Worm (Caenorhabditis elegans) whole organism, L1 larva: ENCODE measurements around the gene Y75B8A.32.
A peak's percentile ranks its signal among the peaks of the same experiment; 100 is the strongest.

ENCODE experiments used
- F16B12.6 ChIP-seq: fragments of 150-350 bp; optimal IDR thresholded peaks from 2 replicates; lab custom pipeline; 2014; ENCODE audit warnings: missing biosample characterization, missing genetic modification characterization
- Y116A8C.19 ChIP-seq: sonication (generic microtip); optimal IDR thresholded peaks from 2 replicates; lab custom pipeline; 2016; ENCODE audit warnings: missing compliant biosample characterization, missing genetic modification characterization, borderline replicate concordance
- aha-1 ChIP-seq: fragments of 150-350 bp; optimal IDR thresholded peaks from 2 replicates; lab custom pipeline; 2014; ENCODE audit warnings: missing biosample characterization, missing genetic modification characterization
- blmp-1 ChIP-seq: fragments of 150-350 bp; optimal IDR thresholded peaks from 2 replicates; lab custom pipeline; 2014; ENCODE audit warnings: missing biosample characterization, missing genetic modification characterization
- ceh-63 ChIP-seq: fragments of 200-800 bp; sonication (Bioruptor generic); optimal IDR thresholded peaks from 2 replicates; lab custom pipeline; 2018; ENCODE audit warnings: mild to moderate bottlenecking, missing genetic modification characterization, missing compliant biosample characterization
- ceh-82 ChIP-seq, 3 experiments: fragments of 150-350 bp in 1 of 3; sonication (generic microtip) in 2 of 3; optimal IDR thresholded peaks; 2 replicates each; lab custom pipeline; 2014 to 2017; ENCODE audit warnings: missing biosample characterization in 3 of 3, missing genetic modification characterization in 3 of 3
- ceh-88 ChIP-seq: fragments of 200-800 bp; sonication (Bioruptor generic); IDR thresholded peaks from 2 replicates; pipeline ENCODE4 v1.3.6; 2022; ENCODE audit warnings: missing genetic modification characterization, missing compliant biosample characterization
- ces-1 ChIP-seq: fragments of 150-350 bp; optimal IDR thresholded peaks from 2 replicates; lab custom pipeline; 2014; ENCODE audit warnings: missing biosample characterization, missing genetic modification reagents, missing genetic modification characterization
- dpl-1 ChIP-seq, 3 experiments: fragments of 150-350 bp in 2 of 3; sonication (generic microtip) in 1 of 3; optimal IDR thresholded peaks; 2 replicates each; lab custom pipeline; 2014 to 2017; ENCODE audit warnings: missing biosample characterization in 3 of 3, missing genetic modification characterization in 3 of 3, missing genetic modification reagents in 3 of 3
- efl-1 ChIP-seq, 4 experiments: fragments of 150-350 bp; optimal IDR thresholded peaks in 3 of 4; peaks in 1 of 4; 1 replicate in 1 of 4; 2 replicates in 3 of 4; lab custom pipeline; 2014; ENCODE audit warnings: missing biosample characterization in 2 of 4, missing genetic modification characterization in 2 of 4, missing genetic modification reagents in 2 of 4
- efl-3 ChIP-seq: fragments of 200-800 bp; sonication (Bioruptor generic); optimal IDR thresholded peaks from 2 replicates; lab custom pipeline; 2018; ENCODE audit warnings: mild to moderate bottlenecking, missing genetic modification characterization, missing compliant biosample characterization
- egl-13 ChIP-seq: sonication (generic microtip); optimal IDR thresholded peaks from 2 replicates; lab custom pipeline; 2016; ENCODE audit warnings: missing genotype, missing genetic modification reagents, missing genetic modification characterization, missing compliant biosample characterization
- ets-5 ChIP-seq: fragments of 200-800 bp; sonication (Bioruptor generic); IDR thresholded peaks from 2 replicates; pipeline ENCODE4 v1.3.6; 2022; ENCODE audit warnings: missing genetic modification characterization, missing compliant biosample characterization
- fkh-10 ChIP-seq: sonication (generic microtip); optimal IDR thresholded peaks from 2 replicates; lab custom pipeline; 2017; ENCODE audit warnings: missing biosample characterization, missing genetic modification reagents, missing genetic modification characterization
- fkh-4 ChIP-seq: sonication (generic microtip); optimal IDR thresholded peaks from 2 replicates; lab custom pipeline; 2016; ENCODE audit warnings: missing compliant biosample characterization, missing genetic modification characterization, borderline replicate concordance
- fkh-8 ChIP-seq: sonication (generic microtip); optimal IDR thresholded peaks from 2 replicates; lab custom pipeline; 2016; ENCODE audit warnings: mild to moderate bottlenecking, missing genetic modification characterization, missing compliant biosample characterization
- fos-1 ChIP-seq: fragments of 150-350 bp; optimal IDR thresholded peaks from 2 replicates; lab custom pipeline; 2014; ENCODE audit warnings: missing biosample characterization, missing genetic modification characterization
- hpl-2 ChIP-seq: fragments of 150-350 bp; optimal IDR thresholded peaks from 2 replicates; lab custom pipeline; 2014; ENCODE audit warnings: missing biosample characterization, missing genetic modification reagents, missing genetic modification characterization
- irx-1 ChIP-seq: sonication (generic microtip); optimal IDR thresholded peaks from 2 replicates; lab custom pipeline; 2016; ENCODE audit warnings: missing genetic modification characterization, missing compliant biosample characterization
- isw-1 ChIP-seq: fragments of 200-800 bp; sonication (Bioruptor generic); IDR thresholded peaks from 2 replicates; pipeline ENCODE4 v1.3.6; 2022; ENCODE audit warnings: missing genetic modification characterization, missing compliant biosample characterization
- jun-1 ChIP-seq: fragments of 150-350 bp; optimal IDR thresholded peaks from 2 replicates; lab custom pipeline; 2014; ENCODE audit warnings: missing biosample characterization, missing genetic modification reagents, missing genetic modification characterization
- lin-14 ChIP-seq: fragments of 200-800 bp; sonication (Bioruptor generic); optimal IDR thresholded peaks from 2 replicates; lab custom pipeline; 2018; ENCODE audit warnings: mild to moderate bottlenecking, missing genetic modification characterization, moderate library complexity, missing compliant biosample characterization
- lin-15B ChIP-seq: fragments of 150-350 bp; sonication (generic microtip); optimal IDR thresholded peaks from 3 replicates; lab custom pipeline; 2014; ENCODE audit warnings: missing biosample characterization, missing genetic modification characterization
- lir-3 ChIP-seq: sonication (generic microtip); optimal IDR thresholded peaks from 2 replicates; lab custom pipeline; 2016; ENCODE audit warnings: mild to moderate bottlenecking, missing genetic modification characterization, moderate library complexity, missing compliant biosample characterization; ENCODE audit not compliant: poor library complexity
- mdl-1 ChIP-seq, 2 experiments: fragments of 150-350 bp; optimal IDR thresholded peaks; 2 replicates each; lab custom pipeline; 2014 to 2017; ENCODE audit warnings: missing biosample characterization in 2 of 2, missing genetic modification characterization in 2 of 2, inconsistent platforms in 1 of 2
- mef-2 ChIP-seq: fragments of 150-350 bp; optimal IDR thresholded peaks from 2 replicates; lab custom pipeline; 2014; ENCODE audit warnings: missing biosample characterization, missing genetic modification characterization
- mep-1 ChIP-seq: fragments of 150-350 bp; optimal IDR thresholded peaks from 2 replicates; lab custom pipeline; 2014; ENCODE audit warnings: missing biosample characterization, missing genetic modification characterization
- nhr-11 ChIP-seq: fragments of 150-350 bp; optimal IDR thresholded peaks from 2 replicates; lab custom pipeline; 2014; ENCODE audit warnings: missing biosample characterization, missing genetic modification characterization
- nhr-12 ChIP-seq: sonication (generic microtip); optimal IDR thresholded peaks from 2 replicates; lab custom pipeline; 2017; ENCODE audit warnings: missing biosample characterization, missing genetic modification characterization
- nhr-20 ChIP-seq: sonication (generic microtip); optimal IDR thresholded peaks from 2 replicates; lab custom pipeline; 2016; ENCODE audit warnings: mild to moderate bottlenecking, missing genetic modification characterization, missing compliant biosample characterization
- nhr-71 ChIP-seq: sonication (generic microtip); optimal IDR thresholded peaks from 2 replicates; lab custom pipeline; 2016; ENCODE audit warnings: mild to moderate bottlenecking, missing genetic modification characterization, moderate library complexity, missing compliant biosample characterization
- nhr-76 ChIP-seq: sonication (generic microtip); optimal IDR thresholded peaks from 2 replicates; lab custom pipeline; 2017; ENCODE audit warnings: missing biosample characterization, missing genetic modification characterization
- nhr-85 ChIP-seq: sonication (generic microtip); peaks from one replicate; lab custom pipeline; 2016; ENCODE audit warnings: missing genetic modification characterization, inconsistent platforms, missing compliant biosample characterization
- pag-3 ChIP-seq: sonication (generic microtip); optimal IDR thresholded peaks from 2 replicates; lab custom pipeline; 2017; ENCODE audit warnings: missing genetic modification characterization, mild to moderate bottlenecking, missing compliant biosample characterization, antibody characterized with exemption, borderline replicate concordance; ENCODE audit not compliant: insufficient read depth
- pax-3 ChIP-seq: fragments of 200-800 bp; sonication (Bioruptor generic); optimal IDR thresholded peaks from 2 replicates; lab custom pipeline; 2018; ENCODE audit warnings: mild to moderate bottlenecking, missing genetic modification characterization, moderate library complexity, missing compliant biosample characterization
- rnt-1 ChIP-seq: sonication (generic microtip); optimal IDR thresholded peaks from 2 replicates; lab custom pipeline; 2016; ENCODE audit warnings: mild to moderate bottlenecking, missing genetic modification characterization, moderate library complexity, missing compliant biosample characterization
- snpc-4 ChIP-seq: fragments of 150-350 bp; optimal IDR thresholded peaks from 2 replicates; lab custom pipeline; 2014; ENCODE audit warnings: missing biosample characterization, missing genetic modification characterization
- snu-23 ChIP-seq: sonication (generic microtip); optimal IDR thresholded peaks from 2 replicates; lab custom pipeline; 2016; ENCODE audit warnings: missing genetic modification characterization, missing compliant biosample characterization
- sptf-1 ChIP-seq: fragments of 150-350 bp; optimal IDR thresholded peaks from 2 replicates; lab custom pipeline; 2014; ENCODE audit warnings: missing biosample characterization, missing genetic modification characterization
- sup-37 ChIP-seq: fragments of 200-800 bp; sonication (Bioruptor generic); optimal IDR thresholded peaks from 2 replicates; lab custom pipeline; 2018; ENCODE audit warnings: mild to moderate bottlenecking, missing genetic modification characterization, missing compliant biosample characterization
- swsn-7 ChIP-seq: sonication (generic microtip); optimal IDR thresholded peaks from 2 replicates; lab custom pipeline; 2016; ENCODE audit warnings: missing genetic modification characterization, missing compliant biosample characterization
- tbx-2 ChIP-seq: sonication (generic microtip); optimal IDR thresholded peaks from 2 replicates; lab custom pipeline; 2016; ENCODE audit warnings: missing genetic modification characterization, missing compliant biosample characterization
- tlp-1 ChIP-seq: fragments of 150-350 bp; optimal IDR thresholded peaks from 2 replicates; lab custom pipeline; 2014; ENCODE audit warnings: missing biosample characterization, missing genetic modification characterization
- unc-130 ChIP-seq: fragments of 150-350 bp; optimal IDR thresholded peaks from 2 replicates; lab custom pipeline; 2017; ENCODE audit warnings: missing biosample characterization, missing genetic modification characterization, inconsistent platforms
- unc-62 ChIP-seq: fragments of 150-350 bp; optimal IDR thresholded peaks from 2 replicates; lab custom pipeline; 2014; ENCODE audit warnings: missing biosample characterization, missing genetic modification reagents, missing genetic modification characterization
- unc-86 ChIP-seq: sonication (generic microtip); optimal IDR thresholded peaks from 2 replicates; lab custom pipeline; 2016; ENCODE audit warnings: missing genetic modification characterization, missing compliant biosample characterization
- xbp-1 ChIP-seq: sonication (generic microtip); optimal IDR thresholded peaks from 2 replicates; lab custom pipeline; 2016; ENCODE audit warnings: missing genetic modification characterization, missing compliant biosample characterization
- ztf-11 ChIP-seq, 2 experiments: sonication (generic microtip); optimal IDR thresholded peaks; 2 replicates each; lab custom pipeline; 2016 to 2017; ENCODE audit warnings: missing genetic modification characterization in 2 of 2, missing biosample characterization in 1 of 2, missing compliant biosample characterization in 1 of 2

The Y75B8A.32 gene

ce11 chrIII:12370011-12370506, 11.7 kb upstream of the Y75B8A.32 start, which contains the start of gene rpt-6 (continued):
- TF ChIP-seq Y116A8C.19 (tag; lab: Kevin White, UChicago) = no peak
- TF ChIP-seq nhr-12 (tag; lab: Kevin White, UChicago) = no peak
- no peak for TF ChIP-seq efl-3 (GFP tag; lab: Kevin White, UChicago)
- peak; percentile 51 for TF ChIP-seq nhr-71 (tag; lab: Kevin White, UChicago)
- no peak for TF ChIP-seq fkh-4
- TF ChIP-seq dpl-1 (GFP tag; optimal IDR thresholded peaks at IDR 0.05; lab: Kevin White, UChicago) = peak; percentile 55 to 77 (median 72)
- peak in 1 of 2 experiments; percentile 51 for TF ChIP-seq mdl-1 (tag; optimal IDR thresholded peaks at IDR 0.05; lab: Kevin White, UChicago)
- peak; percentile 89 for TF ChIP-seq unc-130 (tag; lab: Kevin White, UChicago)
- peak; percentile 55 for TF ChIP-seq nhr-20 (tag; lab: Kevin White, UChicago)
- TF ChIP-seq xbp-1 (tag; lab: Kevin White, UChicago) = peak; percentile 60
- no peak for TF ChIP-seq ceh-63 (GFP tag; lab: Kevin White, UChicago)
- no peak for TF ChIP-seq ces-1
- no peak for TF ChIP-seq mep-1 (tag; lab: Kevin White, UChicago)
- peak; percentile 78 for TF ChIP-seq snu-23 (GFP tag; lab: Kevin White, UChicago)
- no peak for TF ChIP-seq nhr-11 (tag; lab: Kevin White, UChicago)
- TF ChIP-seq nhr-76 = no peak
- TF ChIP-seq F16B12.6 (tag; lab: Kevin White, UChicago) = peak; percentile 98
- TF ChIP-seq irx-1 (tag; lab: Kevin White, UChicago) = no peak
- TF ChIP-seq jun-1 (tag; lab: Kevin White, UChicago) = peak; percentile 46
- TF ChIP-seq nhr-85 = peak; percentile 72
- no peak for TF ChIP-seq lir-3 (tag; lab: Kevin White, UChicago)
- TF ChIP-seq tbx-2 (tag; lab: Kevin White, UChicago) = peak; percentile 60
- peak; percentile 47 to 74 (median 67) for TF ChIP-seq ceh-82 (tag; optimal IDR thresholded peaks at IDR 0.05; lab: Kevin White, UChicago)
- no peak for TF ChIP-seq tlp-1 (tag; lab: Kevin White, UChicago)
- TF ChIP-seq ceh-88 = no peak

DNA sequence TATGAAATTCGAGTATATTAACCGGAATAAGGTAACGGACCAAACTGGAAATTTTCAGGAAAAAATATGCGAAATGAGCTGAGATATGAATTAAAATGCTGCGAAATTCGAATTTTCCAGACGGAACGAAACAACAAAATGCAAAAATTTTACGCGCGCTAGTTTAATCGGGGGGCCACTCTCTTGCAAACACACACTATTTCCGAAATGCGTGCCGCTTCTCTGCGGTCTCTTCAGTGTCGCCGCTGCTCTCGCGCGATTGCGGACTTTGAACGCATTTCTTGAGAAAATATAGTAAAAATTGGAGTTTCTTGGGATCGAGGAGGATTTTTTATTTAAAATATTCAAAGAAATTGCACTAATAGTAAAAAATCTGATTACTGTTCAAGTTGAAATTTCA, 11.1 kb upstream of the Y75B8A.32 start:
- peak; percentile 68 for TF ChIP-seq rnt-1 (tag; lab: Kevin White, UChicago)
- TF ChIP-seq ceh-82 (tag; optimal IDR thresholded peaks at IDR 0.05; lab: Kevin White, UChicago) = peak; percentile 44 to 61 (median 61)
- TF ChIP-seq pag-3 (tag; lab: Kevin White, UChicago) = no peak
- no peak for TF ChIP-seq snpc-4 (tag; lab: Kevin White, UChicago)
- no peak for TF ChIP-seq lin-15B (tag; lab: Kevin White, UChicago)
- peak; percentile 56 for TF ChIP-seq nhr-71 (tag; lab: Kevin White, UChicago)
- peak; percentile 69 to 72 for TF ChIP-seq efl-1 (optimal IDR thresholded peaks at IDR 0.05; lab: Kevin White, UChicago)
- peak; percentile 48 to 96 for TF ChIP-seq efl-1 (GFP tag; optimal IDR thresholded peaks at IDR 0.05 in 1 of 2; lab: Kevin White, UChicago)
- peak; percentile 83 for TF ChIP-seq swsn-7
- TF ChIP-seq fkh-8 (tag; lab: Kevin White, UChicago) = peak; percentile 92
- peak; percentile 20 for TF ChIP-seq blmp-1 (tag; lab: Kevin White, UChicago)
- no peak for TF ChIP-seq egl-13 (tag; lab: Kevin White, UChicago)
- TF ChIP-seq nhr-85 = no peak
- no peak for TF ChIP-seq ceh-63 (GFP tag; lab: Kevin White, UChicago)
- no peak for TF ChIP-seq nhr-76
- peak; percentile 59 for TF ChIP-seq mep-1 (tag; lab: Kevin White, UChicago)
- peak; percentile 29 for TF ChIP-seq isw-1 (GFP tag; lab: Robert Waterston, UW)
- no peak for TF ChIP-seq mef-2 (tag; lab: Kevin White, UChicago)
- TF ChIP-seq F16B12.6 (tag; lab: Kevin White, UChicago) = peak; percentile 70
- no peak; the same call in 1 of the 2 replicates for TF ChIP-seq ceh-88
- TF ChIP-seq ztf-11 (tag; optimal IDR thresholded peaks at IDR 0.05; lab: Kevin White, UChicago) = no peak
- no peak for TF ChIP-seq aha-1
- peak; percentile 67 for TF ChIP-seq lin-14 (GFP tag; lab: Kevin White, UChicago)
- TF ChIP-seq fkh-10 (GFP tag; lab: Kevin White, UChicago) = no peak
- TF ChIP-seq unc-86 (tag; lab: Kevin White, UChicago) = peak; percentile 51
- no peak for TF ChIP-seq sptf-1
- no peak for TF ChIP-seq Y116A8C.19 (tag; lab: Kevin White, UChicago)
- TF ChIP-seq unc-62 = no peak
- no peak for TF ChIP-seq hpl-2
- peak in 2 of 3 experiments; percentile 49 to 52 for TF ChIP-seq dpl-1 (GFP tag; optimal IDR thresholded peaks at IDR 0.05; lab: Kevin White, UChicago)
- no peak for TF ChIP-seq ets-5 (GFP tag; lab: Robert Waterston, UW)
- TF ChIP-seq sup-37 (GFP tag; lab: Kevin White, UChicago) = no peak
- no peak for TF ChIP-seq xbp-1 (tag; lab: Kevin White, UChicago)
- TF ChIP-seq fkh-4 = no peak
- TF ChIP-seq pax-3 (tag; lab: Kevin White, UChicago) = no peak
- TF ChIP-seq snu-23 (GFP tag; lab: Kevin White, UChicago) = peak; percentile 50
- no peak for TF ChIP-seq fos-1 (tag; lab: Kevin White, UChicago)
